Fruit fly (Drosophila melanogaster): ENCODE measurements around the gene Mat89Ba.

Gene Mat89Ba

dm6 chr3R:16236713-16237641 lies 35.2 kb downstream of the Mat89Ba start (continued):
- TF ChIP-seq CG3163 (GFP tag; optimal IDR thresholded peaks at IDR 0.05) (peak; percentile 80), chn (GFP tag; optimal IDR thresholded peaks at IDR 0.05) (peak; percentile 92), CG7556 (GFP tag; optimal IDR thresholded peaks at IDR 0.05) (peak; percentile 98), slp2 (GFP tag; optimal IDR thresholded peaks at IDR 0.05) (peak; percentile 57), pum (GFP tag; optimal IDR thresholded peaks at IDR 0.05) (peak; percentile 79), CG17568 (GFP tag; optimal IDR thresholded peaks at IDR 0.05) (peak; percentile 96), hkb (optimal IDR thresholded peaks at IDR 0.05) (no peak), hkb (GFP tag; IDR thresholded peaks at IDR 0.05) (no peak), onecut (GFP tag; IDR thresholded peaks at IDR 0.05) (peak; percentile 94), stwl (tag; optimal IDR thresholded peaks at IDR 0.05) (peak; percentile 49), CG6791 (GFP tag; IDR thresholded peaks at IDR 0.05; ENCODE audit: partially characterized antibody) (no peak), Meics (GFP tag; optimal IDR thresholded peaks at IDR 0.05) (peak; percentile 97), sima (GFP tag; optimal IDR thresholded peaks at IDR 0.05) (peak; percentile 35), sna (GFP tag; IDR thresholded peaks at IDR 0.05; ENCODE audit: partially characterized antibody) (no peak), CG12104 (GFP tag; optimal IDR thresholded peaks at IDR 0.05) (peak; percentile 97), E2f2 (GFP tag; IDR thresholded peaks at IDR 0.05) (no peak), CG10565 (GFP tag; optimal IDR thresholded peaks at IDR 0.05) (peak; percentile 46), CG1832 (GFP tag; optimal IDR thresholded peaks at IDR 0.05) (no peak), ewg (GFP tag; optimal IDR thresholded peaks at IDR 0.05) (peak; percentile 92), unc-4 (GFP tag; IDR thresholded peaks at IDR 0.05; ENCODE audit: partially characterized antibody) (no peak), CG11695 (GFP tag; IDR thresholded peaks at IDR 0.05) (no peak), fd96Cb (tag; optimal IDR thresholded peaks at IDR 0.05) (peak; percentile 98), sd (tag; optimal IDR thresholded peaks at IDR 0.05) (peak; percentile 82), pzg (GFP tag; optimal IDR thresholded peaks at IDR 0.05) (peak; percentile 14), salm (tag; optimal IDR thresholded peaks at IDR 0.05) (peak; percentile 96), scrt (GFP tag; optimal IDR thresholded peaks at IDR 0.05) (peak; percentile 96), CG8388 (GFP tag; optimal IDR thresholded peaks at IDR 0.05) (peak; percentile 97), CG1024 (GFP tag; IDR thresholded peaks at IDR 0.05) (no peak), al (GFP tag; IDR thresholded peaks at IDR 0.05) (no peak), tx (GFP tag; optimal IDR thresholded peaks at IDR 0.05) (peak; percentile 75), unpg (GFP tag; optimal IDR thresholded peaks at IDR 0.05) (peak; percentile 99), MESR4 (GFP tag; optimal IDR thresholded peaks at IDR 0.05) (peak; percentile 40), HLH54F (GFP tag; optimal IDR thresholded peaks at IDR 0.05) (peak; percentile 74), ERR (GFP tag; optimal IDR thresholded peaks at IDR 0.05) (no peak), lola (GFP tag; optimal IDR thresholded peaks at IDR 0.05) (peak in 1 of 3 experiments; percentile 97), bcd (GFP tag; optimal IDR thresholded peaks at IDR 0.05) (peak; percentile 97), abd-A (tag; optimal IDR thresholded peaks at IDR 0.05) (peak; percentile 99), C15 (GFP tag; IDR thresholded peaks at IDR 0.05) (no peak), trem (tag; optimal IDR thresholded peaks at IDR 0.05) (peak; percentile 95), lab (GFP tag; optimal IDR thresholded peaks at IDR 0.05) (peak; percentile 99), dysf (GFP tag; IDR thresholded peaks at IDR 0.05) (no peak), CG32532 (GFP tag; IDR thresholded peaks at IDR 0.05) (no peak), rib (GFP tag; IDR thresholded peaks at IDR 0.05) (no peak), fd102C (GFP tag; optimal IDR thresholded peaks at IDR 0.05) (peak; percentile 42)
